Worm (Caenorhabditis elegans) whole organism, L1 larva: Measurements from ENCODE around the gene fbxb-92.

Experiments
- C34B4.2 ChIP-seq: sonication (generic microtip); optimal IDR thresholded peaks from 2 replicates; lab custom pipeline; 2017; ENCODE audit warnings: mild to moderate bottlenecking, missing genetic modification characterization, missing compliant biosample characterization
- Y116A8C.19 ChIP-seq: sonication (generic microtip); optimal IDR thresholded peaks from 2 replicates; lab custom pipeline; 2016; ENCODE audit warnings: missing compliant biosample characterization, missing genetic modification characterization, borderline replicate concordance
- ama-1 ChIP-seq: fragments of 150-350 bp; optimal IDR thresholded peaks from 2 replicates; lab custom pipeline; 2014
- dsc-1 ChIP-seq: sonication (generic microtip); optimal IDR thresholded peaks from 2 replicates; lab custom pipeline; 2016; ENCODE audit warnings: mild to moderate bottlenecking, missing genetic modification characterization, missing compliant biosample characterization
- elt-3 ChIP-seq, 6 experiments: fragments of 150-350 bp in 1 of 6; sonication (generic microtip); optimal IDR thresholded peaks; 2 replicates each; lab custom pipeline; 2017 to 2018; ENCODE audit warnings: missing biosample characterization in 6 of 6, missing genetic modification characterization in 6 of 6, inconsistent platforms in 1 of 6
- lin-13 ChIP-seq: fragments of 150-350 bp; optimal IDR thresholded peaks from 2 replicates; lab custom pipeline; 2014; ENCODE audit warnings: missing biosample characterization, missing genetic modification reagents, missing genetic modification characterization
- lin-15B ChIP-seq: fragments of 150-350 bp; sonication (generic microtip); optimal IDR thresholded peaks from 3 replicates; lab custom pipeline; 2014; ENCODE audit warnings: missing biosample characterization, missing genetic modification characterization
- nhr-12 ChIP-seq: sonication (generic microtip); optimal IDR thresholded peaks from 2 replicates; lab custom pipeline; 2017; ENCODE audit warnings: missing biosample characterization, missing genetic modification characterization
- nhr-76 ChIP-seq: sonication (generic microtip); optimal IDR thresholded peaks from 2 replicates; lab custom pipeline; 2017; ENCODE audit warnings: missing biosample characterization, missing genetic modification characterization
- pqm-1 ChIP-seq: sonication (generic microtip); optimal IDR thresholded peaks from 3 replicates; lab custom pipeline; 2017; ENCODE audit warnings: missing biosample characterization, missing genetic modification characterization
- snpc-4 ChIP-seq: fragments of 150-350 bp; optimal IDR thresholded peaks from 2 replicates; lab custom pipeline; 2014; ENCODE audit warnings: missing biosample characterization, missing genetic modification characterization
- unc-30 ChIP-seq: sonication (generic microtip); optimal IDR thresholded peaks from 2 replicates; lab custom pipeline; 2017; ENCODE audit warnings: missing biosample characterization, missing genetic modification characterization
- zip-4 ChIP-seq: fragments of 200-800 bp; sonication (Bioruptor generic); optimal IDR thresholded peaks from 2 replicates; lab custom pipeline; 2018; ENCODE audit warnings: mild to moderate bottlenecking, missing genetic modification characterization, moderate library complexity, missing compliant biosample characterization
- ztf-11 ChIP-seq, 2 experiments: sonication (generic microtip); optimal IDR thresholded peaks; 2 replicates each; lab custom pipeline; 2016 to 2017; ENCODE audit warnings: missing genetic modification characterization in 2 of 2, missing biosample characterization in 1 of 2, missing compliant biosample characterization in 1 of 2

DNA sequence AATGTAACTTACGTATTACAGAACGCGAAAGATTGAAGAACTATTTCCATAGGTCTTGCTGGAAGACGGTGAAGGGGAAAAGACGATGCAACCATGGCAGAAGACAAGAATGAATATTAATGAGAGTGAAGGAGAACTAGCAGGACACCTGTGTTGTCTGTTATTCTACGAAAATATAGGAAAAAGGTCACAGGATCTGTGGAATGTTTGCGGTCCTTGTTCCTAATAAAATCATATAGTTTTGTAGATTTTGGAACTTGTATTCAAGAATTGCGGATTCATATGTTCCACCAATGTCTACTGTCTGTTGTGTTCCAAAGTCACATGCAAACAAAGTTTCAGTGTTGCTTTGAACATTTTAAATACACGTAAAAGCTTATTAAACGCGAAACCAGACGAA, 4.9 kb upstream of the fbxb-92 start, which contains the start of gene sdz-11:
- TF ChIP-seq dsc-1 (tag; lab: Kevin White, UChicago): no peak
- TF ChIP-seq Y116A8C.19 (tag; lab: Kevin White, UChicago): no peak
- no peak for TF ChIP-seq ztf-11 (tag; optimal IDR thresholded peaks at IDR 0.05; lab: Kevin White, UChicago)
- TF ChIP-seq unc-30 (tag; lab: Kevin White, UChicago): no peak
- no peak for TF ChIP-seq elt-3 (tag; optimal IDR thresholded peaks at IDR 0.05; lab: Kevin White, UChicago)
- TF ChIP-seq zip-4: no peak
- TF ChIP-seq lin-13 (GFP tag; lab: Kevin White, UChicago): no peak
- TF ChIP-seq lin-15B (tag; lab: Kevin White, UChicago): no peak
- no peak for TF ChIP-seq snpc-4 (tag; lab: Kevin White, UChicago)
- TF ChIP-seq pqm-1: no peak
- no peak for TF ChIP-seq nhr-76 (tag; lab: Kevin White, UChicago)
- no peak for TF ChIP-seq nhr-12 (tag; lab: Kevin White, UChicago)
- no peak for TF ChIP-seq C34B4.2 (tag; lab: Kevin White, UChicago)
- no peak for TF ChIP-seq ama-1 (lab: Kevin White, UChicago)
